Worm (Caenorhabditis elegans): ENCODE results near the gene ZK512.8.

DNA sequence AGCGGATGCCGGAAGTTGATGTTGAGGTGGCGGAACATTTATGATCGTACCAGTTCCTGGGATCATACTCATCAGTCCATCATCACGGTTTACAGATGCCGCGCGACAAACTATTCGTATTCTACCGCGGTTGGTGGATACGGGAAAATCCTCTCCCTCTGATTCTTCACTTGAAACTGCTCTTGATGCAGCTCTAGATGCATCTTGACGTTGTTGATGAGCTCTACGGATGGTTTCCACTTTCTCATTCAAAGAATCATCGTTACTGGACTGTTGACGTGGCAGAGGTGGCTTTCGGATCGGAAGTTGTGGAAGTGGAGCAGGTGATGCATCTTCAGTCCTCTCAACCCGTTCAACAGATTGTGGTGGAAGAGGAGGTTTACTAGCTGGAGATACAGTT lies 3.3 kb downstream of the ZK512.8 start:
- TF ChIP-seq ZK546.5 (tag; optimal IDR thresholded peaks at IDR 0.05) (no peak), nhr-23 (tag; optimal IDR thresholded peaks at IDR 0.05) (no peak), snpc-4 (tag; optimal IDR thresholded peaks at IDR 0.05) (no peak), elt-3 (tag; optimal IDR thresholded peaks at IDR 0.05) (no peak), fos-1 (tag; optimal IDR thresholded peaks at IDR 0.05) (no peak), R02D3.7 (tag; optimal IDR thresholded peaks at IDR 0.05) (no peak), lin-39 (tag; optimal IDR thresholded peaks at IDR 0.05) (no peak), skn-1 (tag; optimal IDR thresholded peaks at IDR 0.05) (no peak)
